Worm (Caenorhabditis elegans): ENCODE data around the gene C17C3.24.

C17C3.24 gene

DNA sequence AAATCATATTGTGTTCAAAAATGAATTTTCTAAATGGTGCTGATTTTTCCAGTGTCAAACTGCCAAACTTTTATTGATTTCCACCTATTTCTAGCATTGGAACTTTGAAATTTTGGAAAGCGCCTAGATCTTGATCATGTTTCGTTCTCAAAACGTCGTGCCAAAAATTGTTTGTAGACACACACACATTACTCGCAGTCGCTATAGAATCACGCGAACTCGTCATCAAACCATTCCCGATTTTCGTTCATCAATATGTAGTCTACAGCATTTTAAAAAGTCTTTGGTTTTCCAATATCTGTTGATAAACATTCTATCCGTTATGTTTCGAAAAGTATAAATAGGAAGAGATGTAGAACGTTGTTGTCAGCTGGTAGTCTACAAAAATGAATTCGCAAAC is 28.7 kb upstream of the C17C3.24 start, which contains the start of the genes C17C3.1 and C17C3.15:
Gene C17C3.1 (plus strand): TSS at position 301 of the 400 bp plus-strand sequence.
Gene C17C3.15 (plus strand): TSS at position 383 of the 400 bp plus-strand sequence.
- TF ChIP-seq ceh-34 (tag; optimal IDR thresholded peaks at IDR 0.05) (no peak), ets-4 (tag; optimal IDR thresholded peaks at IDR 0.05) (no peak), nfya-1 (tag; optimal IDR thresholded peaks at IDR 0.05) (no peak), sdc-2 (tag; optimal IDR thresholded peaks at IDR 0.05) (no peak), pax-1 (tag; optimal IDR thresholded peaks at IDR 0.05) (no peak), tbx-7 (tag; optimal IDR thresholded peaks at IDR 0.05) (no peak), Y22D7AL.16 (tag; optimal IDR thresholded peaks at IDR 0.05) (no peak), ceh-31 (tag; optimal IDR thresholded peaks at IDR 0.05) (no peak), fkh-6 (tag; optimal IDR thresholded peaks at IDR 0.05) (no peak), pros-1 (tag; optimal IDR thresholded peaks at IDR 0.05) (no peak), T23F11.4 (GFP tag; optimal IDR thresholded peaks at IDR 0.05) (no peak), C08G9.2 (tag; optimal IDR thresholded peaks at IDR 0.05) (no peak), hlh-8 (tag; optimal IDR thresholded peaks at IDR 0.05) (no peak), dmd-4 (tag; optimal IDR thresholded peaks at IDR 0.05; ENCODE audit: borderline replicate concordance) (no peak), nhr-11 (tag; optimal IDR thresholded peaks at IDR 0.05) (no peak)

ce11 chrII:5565082-5565623 is 23.6 kb upstream of the C17C3.24 start:
- TF ChIP-seq hlh-8 (tag; optimal IDR thresholded peaks at IDR 0.05), result no peak

DNA sequence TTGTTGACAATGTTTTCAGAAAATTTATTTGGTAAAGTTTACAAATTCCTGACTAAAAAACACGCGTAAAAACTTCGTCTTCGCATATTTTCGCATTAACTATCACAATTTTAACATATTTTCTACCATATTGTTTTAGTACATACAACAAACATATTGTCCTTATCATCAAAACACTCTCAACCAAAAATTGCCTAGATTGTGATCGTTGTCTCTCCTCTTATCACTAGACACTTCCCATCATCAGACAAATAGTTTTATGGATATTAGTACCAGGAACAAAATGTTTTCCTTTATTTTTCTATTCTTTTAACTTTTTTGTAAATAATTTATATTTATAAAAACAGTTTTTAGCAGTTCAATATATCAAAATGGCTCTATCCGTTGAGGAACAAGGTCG is 19.8 kb upstream of the C17C3.24 start, which contains the start of gene C17C3.3:
Gene C17C3.3 (plus strand): TSS at position 346 of the 400 bp plus-strand sequence.
- TF ChIP-seq elt-2 (tag; optimal IDR thresholded peaks at IDR 0.05) (peak; percentile 88), pax-1 (tag; optimal IDR thresholded peaks at IDR 0.05) (no peak), nhr-11 (tag; optimal IDR thresholded peaks at IDR 0.05) (no peak)

ce11 chrII:5557134-5557533 is 15.5 kb upstream of the C17C3.24 start:
- TF ChIP-seq tbx-7 (tag; optimal IDR thresholded peaks at IDR 0.05) (no peak), madf-2 (tag; optimal IDR thresholded peaks at IDR 0.05) (no peak), elt-2 (tag; optimal IDR thresholded peaks at IDR 0.05) (peak; percentile 31), C08G9.2 (tag; optimal IDR thresholded peaks at IDR 0.05) (no peak), ceh-30 (tag; optimal IDR thresholded peaks at IDR 0.05) (no peak), gmeb-2 (tag; optimal IDR thresholded peaks at IDR 0.05) (no peak), ztf-16 (tag; optimal IDR thresholded peaks at IDR 0.05) (no peak)

ce11 chrII:5556431-5556830 is 14.8 kb upstream of the C17C3.24 start, which contains the start of gene ins-11:
Gene ins-11 (plus strand): TSS chrII:5556731.
- TF ChIP-seq lim-6 (tag; optimal IDR thresholded peaks at IDR 0.05) (no peak), unc-86 (tag; optimal IDR thresholded peaks at IDR 0.05) (no peak), K02D7.2 (tag; optimal IDR thresholded peaks at IDR 0.05) (no peak), fax-1 (tag; optimal IDR thresholded peaks at IDR 0.05) (no peak), unc-3 (GFP tag; conservative IDR thresholded peaks at IDR 0.05) (no peak), unc-3 (tag; optimal IDR thresholded peaks at IDR 0.05) (no peak), nfya-1 (tag; optimal IDR thresholded peaks at IDR 0.05) (no peak), elt-2 (tag; optimal IDR thresholded peaks at IDR 0.05) (no peak), Y22D7AL.16 (tag; optimal IDR thresholded peaks at IDR 0.05) (no peak), ceh-14 (tag; optimal IDR thresholded peaks at IDR 0.05) (no peak), ceh-9 (tag; optimal IDR thresholded peaks at IDR 0.05) (no peak), hlh-15 (tag; optimal IDR thresholded peaks at IDR 0.05) (no peak), nhr-232 (tag; optimal IDR thresholded peaks at IDR 0.05) (no peak), C08G9.2 (tag; optimal IDR thresholded peaks at IDR 0.05) (no peak), ceh-48 (tag; optimal IDR thresholded peaks at IDR 0.05) (no peak), ceh-22 (tag; optimal IDR thresholded peaks at IDR 0.05) (no peak), sox-2 (GFP tag; IDR thresholded peaks at IDR 0.05) (no peak), npax-4 (tag; optimal IDR thresholded peaks at IDR 0.05) (no peak), ama-1 (optimal IDR thresholded peaks at IDR 0.05) (no peak)

Measured in whole organism, late embryonic.